Worm (Caenorhabditis elegans) whole organism, midembryonic: ENCODE measurements around the gene mrpl-11.

Source experiments
- T22C8.4 ChIP-seq: fragments of 200-800 bp; sonication (Bioruptor generic); IDR thresholded peaks from 2 replicates; pipeline ENCODE4 v1.3.6; 2022; ENCODE audit warnings: missing genetic modification characterization, missing compliant biosample characterization
- cog-1 ChIP-seq: sonication (generic microtip); optimal IDR thresholded peaks from 2 replicates; lab custom pipeline; 2016; ENCODE audit warnings: missing genetic modification characterization, missing compliant biosample characterization
- flt-1 ChIP-seq: fragments of 200-800 bp; sonication (Bioruptor generic); IDR thresholded peaks from 2 replicates; pipeline ENCODE4 v1.3.6; 2022; ENCODE audit warnings: missing genetic modification characterization, missing compliant biosample characterization
- klf-2 ChIP-seq: fragments of 200-800 bp; sonication (Bioruptor generic); conservative IDR thresholded peaks from 2 replicates; pipeline ENCODE4 v1.3.6; 2022; ENCODE audit warnings: missing genetic modification reagents, missing genetic modification characterization, missing compliant biosample characterization
- med-1 ChIP-seq: sonication (generic microtip); optimal IDR thresholded peaks from 2 replicates; lab custom pipeline; 2017; ENCODE audit warnings: missing genetic modification characterization, mild to moderate bottlenecking, missing compliant biosample characterization, antibody characterized with exemption, missing genetic modification reagents; ENCODE audit not compliant: insufficient read depth
- ref-1 ChIP-seq: fragments of 200-800 bp; sonication (Bioruptor generic); conservative IDR thresholded peaks from 2 replicates; pipeline ENCODE4 v1.3.6; 2022; ENCODE audit warnings: missing genetic modification reagents, missing genetic modification characterization, missing compliant biosample characterization
- ztf-23 ChIP-seq: fragments of 200-800 bp; sonication (Bioruptor generic); IDR thresholded peaks from 2 replicates; pipeline ENCODE4 v1.3.6; 2022; ENCODE audit warnings: missing genetic modification reagents, missing genetic modification characterization, missing compliant biosample characterization
- ztf-29 ChIP-seq: fragments of 200-800 bp; sonication (Bioruptor generic); IDR thresholded peaks from 2 replicates; pipeline ENCODE4 v1.3.6; 2022; ENCODE audit warnings: missing genetic modification reagents, missing genetic modification characterization, missing compliant biosample characterization

ce11 chrIII:8743796-8744404 lies 26.5 kb downstream of the mrpl-11 start, which contains the start of gene ZK370.6:
- TF ChIP-seq ztf-29 (GFP tag; lab: Robert Waterston, UW) = no peak
- no peak for TF ChIP-seq cog-1
- TF ChIP-seq ztf-23 (GFP tag; lab: Robert Waterston, UW) = no peak
- TF ChIP-seq T22C8.4 (GFP tag; lab: Robert Waterston, UW) = no peak
- TF ChIP-seq med-1 (GFP tag; lab: Kevin White, UChicago) = no peak
- TF ChIP-seq flt-1 (GFP tag; lab: Robert Waterston, UW) = no peak
- TF ChIP-seq ref-1 (GFP tag; lab: Robert Waterston, UW) = no peak
- no peak for TF ChIP-seq klf-2 (GFP tag; lab: Robert Waterston, UW)
